ENCODE assay signal across 1 fruit fly cellular context in the genomic region with DNA sequence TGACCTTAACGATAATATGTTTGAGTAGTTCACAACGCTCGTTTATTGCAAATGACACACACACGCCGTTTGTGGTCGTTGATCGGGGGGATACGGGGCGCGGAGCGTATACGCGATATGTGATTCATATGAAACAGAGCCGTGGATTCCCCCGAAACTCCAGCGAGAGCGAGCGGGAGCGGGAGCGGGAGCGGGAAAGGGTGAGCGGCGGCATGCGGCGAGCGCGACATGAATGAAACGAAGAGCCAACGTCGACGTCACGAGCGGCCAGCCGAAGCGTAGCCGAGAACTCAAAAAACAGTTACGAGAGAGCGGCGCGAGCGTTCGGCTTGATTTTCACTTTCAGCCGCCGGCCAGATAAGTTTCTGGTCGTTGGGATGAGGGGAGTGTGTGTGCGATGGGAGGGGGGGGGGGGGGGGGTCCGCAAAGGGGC.
A peak's percentile ranks its signal among the peaks of the same experiment; 100 is the strongest.
TF ChIP-seq lines count a peak whose summit lies in the region.

No protein-coding gene starts in this region.

TF ChIP-seq in whole organism, embryonic, 481 proteins besides CTCF, POLR2A, EP300 and RAD21 (continued from another document):
- no peak for TF ChIP-seq CG14667 (GFP tag; IDR thresholded peaks at IDR 0.05; lab: Robert Waterston, UW)
- TF ChIP-seq Blimp-1 (GFP tag; optimal IDR thresholded peaks at IDR 0.05; lab: Kevin White, UChicago) = peak; percentile 97
- no peak for TF ChIP-seq CG8765 (GFP tag; IDR thresholded peaks at IDR 0.05; lab: Robert Waterston, UW)
- TF ChIP-seq Gug (GFP tag; IDR thresholded peaks at IDR 0.05; lab: Robert Waterston, UW) = no peak
- TF ChIP-seq Trl (optimal IDR thresholded peaks at IDR 0.05; lab: Kevin White, UChicago) = peak; percentile 59 to 65
- no peak for TF ChIP-seq Trl (GFP tag; optimal IDR thresholded peaks at IDR 0.05; lab: Kevin White, UChicago)
- peak; percentile 99 for TF ChIP-seq Deaf1 (tag; optimal IDR thresholded peaks at IDR 0.05; lab: Kevin White, UChicago)
- peak; percentile 83 for TF ChIP-seq Adf1 (GFP tag; IDR thresholded peaks at IDR 0.05; lab: Robert Waterston, UW)
- TF ChIP-seq CG34422 (GFP tag; IDR thresholded peaks at IDR 0.05; lab: Robert Waterston, UW) = peak; percentile 27; the same call in 1 of the 3 replicates
- no peak for TF ChIP-seq CG17385 (GFP tag; optimal IDR thresholded peaks at IDR 0.05; lab: Kevin White, UChicago)
- peak; percentile 33; the same call in 1 of the 2 replicates for TF ChIP-seq sna (GFP tag; IDR thresholded peaks at IDR 0.05; lab: Robert Waterston, UW; ENCODE audit: partially characterized antibody)
- TF ChIP-seq Usf (GFP tag; optimal IDR thresholded peaks at IDR 0.05; lab: Kevin White, UChicago) = no peak
- peak; percentile 81 for TF ChIP-seq mirr (GFP tag; optimal IDR thresholded peaks at IDR 0.05; lab: Kevin White, UChicago)
- peak; percentile 52 for TF ChIP-seq lab (GFP tag; optimal IDR thresholded peaks at IDR 0.05; lab: Kevin White, UChicago)
- TF ChIP-seq CG12155 (GFP tag; optimal IDR thresholded peaks at IDR 0.05; lab: Kevin White, UChicago) = peak; percentile 80
- no peak for TF ChIP-seq Hsf (GFP tag; optimal IDR thresholded peaks at IDR 0.05; lab: Kevin White, UChicago)
- TF ChIP-seq Asciz (GFP tag; optimal IDR thresholded peaks at IDR 0.05; lab: Kevin White, UChicago) = no peak
- TF ChIP-seq chinmo (GFP tag; IDR thresholded peaks at IDR 0.05; lab: Robert Waterston, UW; ENCODE audit: partially characterized antibody) = peak; percentile 71; the same call in 1 of the 4 replicates
- TF ChIP-seq fd96Cb (tag; optimal IDR thresholded peaks at IDR 0.05; lab: Kevin White, UChicago) = no peak
- no peak for TF ChIP-seq CG10654 (GFP tag; optimal IDR thresholded peaks at IDR 0.05; lab: Kevin White, UChicago)
- TF ChIP-seq CG3065 (GFP tag; optimal IDR thresholded peaks at IDR 0.05; lab: Kevin White, UChicago) = no peak
- no peak for TF ChIP-seq sima (GFP tag; optimal IDR thresholded peaks at IDR 0.05; lab: Kevin White, UChicago)
TF ChIP-seq in whole organism, embryonic: peak in this region for 58.
